Fruit fly (Drosophila melanogaster) whole organism, wandering third instar larva: ENCODE data around the gene sip3.

Experiments
- Abd-B ChIP-seq: fragments of >200 bp; optimal IDR thresholded peaks from 2 replicates; lab custom pipeline; 2017; ENCODE audit warnings: missing biosample characterization, missing genetic modification characterization
- CG32264 ChIP-seq: fragments of 200-800 bp; sonication (Bioruptor generic); optimal IDR thresholded peaks from 2 replicates; lab custom pipeline; 2016; ENCODE audit warnings: missing biosample characterization, missing genetic modification characterization
- CrebA ChIP-seq: fragments of 200-800 bp; sonication (Bioruptor generic); optimal IDR thresholded peaks from 2 replicates; lab custom pipeline; 2016; ENCODE audit warnings: missing biosample characterization, mild to moderate bottlenecking, missing genetic modification characterization, borderline replicate concordance
- Dif ChIP-seq: fragments of 200-275, 200-300 bp; sonication (Bioruptor generic); optimal IDR thresholded peaks from 2 replicates; lab custom pipeline; 2018; ENCODE audit warnings: missing biosample characterization, missing genetic modification characterization; ENCODE audit not compliant: partially characterized antibody
- GATAd ChIP-seq: sonication (Bioruptor generic); optimal IDR thresholded peaks from 2 replicates; lab custom pipeline; 2016; ENCODE audit warnings: missing biosample characterization, missing genetic modification characterization
- HLH106 ChIP-seq: fragments of 200-800 bp; optimal IDR thresholded peaks from 3 replicates; lab custom pipeline; 2019; ENCODE audit warnings: missing biosample characterization, mild to moderate bottlenecking, missing genetic modification characterization, moderate library complexity
- Hnf4 ChIP-seq: fragments of 200-800 bp; sonication (Bioruptor generic); optimal IDR thresholded peaks from 2 replicates; lab custom pipeline; 2016; ENCODE audit warnings: missing biosample characterization, mild to moderate bottlenecking, missing genetic modification characterization
- Hr78 ChIP-seq: fragments of >200 bp; optimal IDR thresholded peaks from 2 replicates; lab custom pipeline; 2017; ENCODE audit warnings: missing biosample characterization, missing genetic modification characterization
- Hr83 ChIP-seq: fragments of 200-300 bp; sonication (Bioruptor generic); optimal IDR thresholded peaks from 2 replicates; lab custom pipeline; 2016; ENCODE audit warnings: missing biosample characterization, mild to moderate bottlenecking, missing genetic modification characterization, moderate library complexity; ENCODE audit not compliant: poor library complexity, severe bottlenecking
- Jra ChIP-seq: sonication (Bioruptor generic); optimal IDR thresholded peaks from 2 replicates; lab custom pipeline; 2016; ENCODE audit warnings: missing biosample characterization, missing genetic modification characterization
- Mio ChIP-seq: sonication (Bioruptor generic); optimal IDR thresholded peaks from 2 replicates; lab custom pipeline; 2016; ENCODE audit warnings: missing biosample characterization, missing genetic modification characterization
- Myc ChIP-seq: fragments of >200 bp; optimal IDR thresholded peaks from 2 replicates; lab custom pipeline; 2017
- N ChIP-seq: fragments of >200 bp; optimal IDR thresholded peaks from 2 replicates; lab custom pipeline; 2018; ENCODE audit warnings: missing biosample characterization, missing external identifiers, missing genetic modification characterization
- OdsH ChIP-seq: fragments of 200-800 bp; sonication (Bioruptor generic); optimal IDR thresholded peaks from 2 replicates; lab custom pipeline; 2016; ENCODE audit warnings: missing biosample characterization, mild to moderate bottlenecking, missing genetic modification characterization
- Rel ChIP-seq, 2 experiments: fragments of 200-800 bp; sonication (Bioruptor generic) in 1 of 2; optimal IDR thresholded peaks; 2 replicates in 1 of 2; 3 replicates in 1 of 2; lab custom pipeline; 2016 to 2019; ENCODE audit warnings: mild to moderate bottlenecking in 2 of 2, missing biosample characterization in 2 of 2, missing genetic modification characterization in 2 of 2, moderate library complexity in 1 of 2
- Sp1 ChIP-seq: fragments of 200-800 bp; sonication (Bioruptor generic); optimal IDR thresholded peaks from 3 replicates; lab custom pipeline; 2019; ENCODE audit warnings: missing biosample characterization, mild to moderate bottlenecking, missing genetic modification characterization, moderate library complexity
- Vsx2 ChIP-seq: fragments of 200-300, 225-300 bp; sonication (Bioruptor generic); optimal IDR thresholded peaks from 2 replicates; lab custom pipeline; 2018; ENCODE audit warnings: missing biosample characterization, missing genetic modification characterization; ENCODE audit not compliant: partially characterized antibody
- br ChIP-seq: fragments of 200-800 bp; sonication (Bioruptor generic); optimal IDR thresholded peaks from 2 replicates; lab custom pipeline; 2016; ENCODE audit warnings: missing biosample characterization, missing genetic modification characterization
- brk ChIP-seq: fragments of 200-800 bp; sonication (Bioruptor generic); optimal IDR thresholded peaks from 2 replicates; lab custom pipeline; 2016; ENCODE audit warnings: missing biosample characterization, mild to moderate bottlenecking, missing genetic modification characterization
- dl ChIP-seq, 2 experiments: fragments of 175-275, 200-275 bp in 1 of 2; fragments of 200-275 bp in 1 of 2; sonication (Bioruptor generic); optimal IDR thresholded peaks; lab custom pipeline; 2018; ENCODE audit warnings: mild to moderate bottlenecking in 2 of 2, missing biosample characterization in 2 of 2, missing genetic modification characterization in 2 of 2, moderate library complexity in 2 of 2; ENCODE audit not compliant: partially characterized antibody in 2 of 2, insufficient read depth in 1 of 2
- dsf ChIP-seq: sonication (Bioruptor generic); optimal IDR thresholded peaks from 2 replicates; lab custom pipeline; 2016; ENCODE audit warnings: missing biosample characterization, missing genetic modification characterization, borderline replicate concordance
- ey ChIP-seq: fragments of 200-800 bp; sonication (Bioruptor generic); optimal IDR thresholded peaks from 2 replicates; lab custom pipeline; 2016; ENCODE audit warnings: missing biosample characterization, missing genetic modification characterization
- foxo ChIP-seq, 2 experiments: fragments of 200-800 bp; sonication (Bioruptor generic); optimal IDR thresholded peaks; 2 replicates in 1 of 2; 3 replicates in 1 of 2; lab custom pipeline; 2016 to 2017; ENCODE audit warnings: missing biosample characterization in 2 of 2, missing genetic modification characterization in 2 of 2
- fru ChIP-seq: fragments of 200-800 bp; sonication (Bioruptor generic); optimal IDR thresholded peaks from 3 replicates; lab custom pipeline; 2016; ENCODE audit warnings: missing biosample characterization, mild to moderate bottlenecking, missing genetic modification characterization
- h ChIP-seq: fragments of 200-800 bp; sonication (Bioruptor generic); optimal IDR thresholded peaks from 3 replicates; lab custom pipeline; 2016; ENCODE audit warnings: missing biosample characterization, mild to moderate bottlenecking, missing genetic modification characterization
- jim ChIP-seq: fragments of 175-275, 200-325 bp; sonication (Bioruptor generic); optimal IDR thresholded peaks from 2 replicates; lab custom pipeline; 2016; ENCODE audit warnings: missing biosample characterization, mild to moderate bottlenecking, missing genetic modification characterization
- psq ChIP-seq: fragments of 200-800 bp; sonication (Bioruptor generic); optimal IDR thresholded peaks from 3 replicates; lab custom pipeline; 2017; ENCODE audit warnings: missing biosample characterization, mild to moderate bottlenecking, missing genetic modification characterization, moderate library complexity
- sage ChIP-seq: fragments of 200-800 bp; sonication (Bioruptor generic); optimal IDR thresholded peaks from 2 replicates; lab custom pipeline; 2016; ENCODE audit warnings: missing biosample characterization, mild to moderate bottlenecking, missing genetic modification characterization
- usp ChIP-seq: fragments of >200 bp; optimal IDR thresholded peaks from 2 replicates; lab custom pipeline; 2017; ENCODE audit warnings: missing biosample characterization, missing genetic modification characterization
- woc ChIP-seq: sonication (Bioruptor generic); optimal IDR thresholded peaks from 2 replicates; lab custom pipeline; 2016; ENCODE audit warnings: missing biosample characterization, mild to moderate bottlenecking, missing genetic modification characterization

Gene sip3

DNA sequence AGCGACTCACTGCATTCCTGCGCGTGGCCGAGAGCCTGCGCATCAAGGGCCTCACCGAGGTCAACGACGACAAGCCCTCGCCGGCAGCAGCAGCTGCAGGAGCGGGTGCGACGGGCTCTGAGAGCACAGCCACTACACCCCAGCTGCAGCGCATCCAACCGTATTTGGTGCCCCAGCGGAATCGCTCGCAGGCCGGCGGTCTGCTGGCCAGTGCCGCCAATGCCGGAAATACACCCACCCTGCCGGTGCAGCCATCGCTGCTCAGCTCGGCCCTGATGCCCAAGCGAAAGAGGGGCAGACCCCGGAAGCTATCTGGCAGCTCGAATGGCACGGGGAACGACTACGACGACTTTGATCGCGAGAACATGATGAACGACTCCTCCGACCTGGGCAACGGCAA, 44.2 kb upstream of the sip3 start:
- no peak for TF ChIP-seq Hnf4 (GFP tag; lab: Kevin White, UChicago)
- no peak for TF ChIP-seq dl (GFP tag; optimal IDR thresholded peaks at IDR 0.05; lab: Kevin White, UChicago; ENCODE audit: insufficient read depth in 1 of 2, partially characterized antibody in 2 of 2)
- no peak for TF ChIP-seq woc (GFP tag; lab: Kevin White, UChicago)
- TF ChIP-seq br (GFP tag; lab: Kevin White, UChicago): no peak
- no peak for TF ChIP-seq ey
- TF ChIP-seq Myc (lab: Kevin White, UChicago): no peak

DNA sequence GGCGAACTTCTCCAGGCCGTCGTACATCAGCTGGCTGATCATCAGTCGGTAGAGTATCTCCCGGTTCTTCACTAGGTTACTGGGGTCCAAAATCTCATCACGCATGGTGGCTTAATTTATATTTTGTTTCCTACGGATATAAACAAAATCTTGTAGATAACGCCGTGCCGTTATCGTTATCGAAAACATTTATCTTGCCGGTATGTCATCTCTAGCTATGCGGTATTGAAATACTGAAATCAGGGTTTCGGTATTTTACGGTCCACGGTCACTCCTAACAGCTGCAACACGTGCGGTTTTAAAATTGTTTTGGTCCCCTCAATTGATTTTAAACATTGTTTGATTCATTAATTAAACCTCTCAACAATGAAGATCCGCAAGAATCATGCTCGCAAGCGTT, 35.2 kb upstream of the sip3 start, which contains the start of the genes CstF50 and CG11563:
Gene CstF50 (minus strand): TSS at position 188 of the 400 bp plus-strand sequence.
Gene CG11563 (plus strand): TSS at position 260 of the 400 bp plus-strand sequence.
- peak; percentile 38 for TF ChIP-seq Myc (lab: Kevin White, UChicago)
- TF ChIP-seq fru (GFP tag; lab: Kevin White, UChicago): no peak

DNA sequence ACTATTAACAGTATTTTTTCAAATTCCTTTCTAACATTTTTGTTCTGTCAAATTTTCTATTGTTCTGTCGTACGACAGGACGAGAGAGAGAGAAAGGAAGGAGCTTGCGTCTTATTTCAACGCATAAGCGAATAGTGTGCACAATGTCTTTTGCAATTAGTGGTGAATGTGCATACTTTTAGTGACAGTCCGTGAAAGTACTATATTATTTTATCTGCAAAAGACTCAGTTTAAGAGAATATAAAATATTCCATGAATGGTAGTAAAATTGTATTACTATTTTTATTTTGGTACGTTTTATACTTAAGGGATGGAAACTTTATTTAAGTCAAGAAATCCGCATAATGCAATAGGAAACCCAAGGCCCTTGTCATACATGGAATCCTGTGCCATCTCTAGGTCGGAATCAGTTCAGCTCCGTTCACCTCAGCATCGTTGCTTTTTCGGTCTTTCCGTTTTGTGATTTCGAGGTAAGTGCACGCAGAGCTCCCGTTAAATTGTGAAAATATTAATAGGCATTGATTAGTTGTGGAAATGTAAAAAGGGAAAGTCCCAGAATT, 33.9 kb upstream of the sip3 start, which contains the start of gene eEF1alpha2:
Gene eEF1alpha2 (plus strand): TSS at position 409 of the 560 bp plus-strand sequence.
- no peak for TF ChIP-seq foxo (GFP tag; optimal IDR thresholded peaks at IDR 0.05; lab: Kevin White, UChicago)
- no peak for TF ChIP-seq Abd-B
- no peak for TF ChIP-seq Sp1 (GFP tag; lab: Kevin White, UChicago)
- no peak for TF ChIP-seq usp (GFP tag; lab: Kevin White, UChicago)
- no peak for TF ChIP-seq dl (GFP tag; optimal IDR thresholded peaks at IDR 0.05; lab: Kevin White, UChicago; ENCODE audit: insufficient read depth in 1 of 2, partially characterized antibody in 2 of 2)
- TF ChIP-seq dsf: no peak
- TF ChIP-seq CG32264 (GFP tag; lab: Kevin White, UChicago): no peak
- no peak for TF ChIP-seq OdsH (GFP tag; lab: Kevin White, UChicago)
- TF ChIP-seq N: no peak
- TF ChIP-seq brk (GFP tag; lab: Kevin White, UChicago): no peak
- TF ChIP-seq Mio (GFP tag; lab: Kevin White, UChicago): no peak

dm6 chr3R:31739067-31739786, 32.8 kb upstream of the sip3 start:
- TF ChIP-seq br (GFP tag; lab: Kevin White, UChicago) (no peak), Hr83 (GFP tag; lab: Kevin White, UChicago) (no peak), sage (no peak), Hnf4 (GFP tag; lab: Kevin White, UChicago) (no peak)

- TF ChIP-seq N: no peak
- TF ChIP-seq foxo (GFP tag; optimal IDR thresholded peaks at IDR 0.05; lab: Kevin White, UChicago): peak in 1 of 2 experiments; percentile 26
- no peak for TF ChIP-seq sage
- TF ChIP-seq HLH106 (tag; lab: Kevin White, UChicago): no peak
- TF ChIP-seq ey: no peak
- no peak for TF ChIP-seq dsf
- TF ChIP-seq jim (GFP tag; lab: Kevin White, UChicago): no peak
Measured at dm6 chr3R:31741278-31741677, 30.7 kb upstream of the sip3 start.

dm6 chr3R:31743279-31743678, 28.7 kb upstream of the sip3 start, which contains the start of gene Tbca:
Gene Tbca (plus strand): TSS chr3R:31743490.
- TF ChIP-seq jim (GFP tag; lab: Kevin White, UChicago): peak; percentile 35
- no peak for TF ChIP-seq Rel (GFP tag; optimal IDR thresholded peaks at IDR 0.05; lab: Kevin White, UChicago)
- TF ChIP-seq Rel (tag; optimal IDR thresholded peaks at IDR 0.05; lab: Kevin White, UChicago): peak; percentile 82
- TF ChIP-seq Mio (GFP tag; lab: Kevin White, UChicago): no peak
- TF ChIP-seq Myc (lab: Kevin White, UChicago): peak; percentile 8
- peak; percentile 97 for TF ChIP-seq Jra (GFP tag; lab: Kevin White, UChicago)

DNA sequence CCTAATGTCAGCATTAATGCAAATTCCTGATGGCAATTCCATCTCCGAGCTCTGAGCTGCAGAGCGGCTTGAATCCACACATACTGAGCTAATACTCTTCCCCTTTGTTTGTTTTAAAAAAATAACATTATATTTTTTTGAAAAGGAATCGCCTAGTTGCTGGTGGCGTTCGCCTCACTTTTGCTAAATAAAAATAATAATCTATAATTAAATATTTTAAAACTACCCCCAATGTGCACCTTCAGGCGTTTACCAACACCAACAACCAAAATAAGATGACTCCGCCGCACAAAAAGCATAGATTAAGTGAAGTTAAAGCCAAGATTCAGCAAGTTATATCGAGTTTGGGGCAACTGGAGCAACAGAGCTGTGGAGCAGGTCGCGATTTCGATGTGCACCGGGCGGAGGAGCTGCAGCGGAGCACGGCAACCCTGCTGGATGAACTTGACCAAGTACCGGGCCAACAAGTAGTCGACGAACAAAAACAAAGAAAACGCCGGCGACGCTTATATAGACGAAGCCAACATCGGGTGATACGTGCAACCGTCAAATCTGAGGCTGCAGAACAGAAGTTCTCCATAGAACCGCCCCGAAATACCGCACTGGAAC, 27.9 kb upstream of the sip3 start, which contains the start of gene CG1896:
Gene CG1896 (plus strand): TSS at position 239 of the 609 bp plus-strand sequence.
- no peak for TF ChIP-seq brk (GFP tag; lab: Kevin White, UChicago)
- TF ChIP-seq OdsH (GFP tag; lab: Kevin White, UChicago): peak; percentile 71
- no peak for TF ChIP-seq dsf
- no peak for TF ChIP-seq jim (GFP tag; lab: Kevin White, UChicago)
- TF ChIP-seq Vsx2 (GFP tag; lab: Kevin White, UChicago): no peak
- TF ChIP-seq GATAd (GFP tag; lab: Kevin White, UChicago): no peak
- peak; percentile 54 for TF ChIP-seq br (GFP tag; lab: Kevin White, UChicago)
- no peak for TF ChIP-seq Mio (GFP tag; lab: Kevin White, UChicago)
- TF ChIP-seq Myc (lab: Kevin White, UChicago): peak; percentile 1
- no peak for TF ChIP-seq CrebA (GFP tag; lab: Kevin White, UChicago)
- peak; percentile 6 for TF ChIP-seq woc (GFP tag; lab: Kevin White, UChicago)
- TF ChIP-seq Hr78 (GFP tag; lab: Kevin White, UChicago): no peak
- peak; percentile 55 for TF ChIP-seq Sp1 (GFP tag; lab: Kevin White, UChicago)
- peak; percentile 42 for TF ChIP-seq HLH106 (tag; lab: Kevin White, UChicago)
- TF ChIP-seq psq (GFP tag; lab: Kevin White, UChicago): peak; percentile 54
- TF ChIP-seq h: peak; percentile 65
- no peak for TF ChIP-seq Dif (GFP tag; lab: Kevin White, UChicago)
- TF ChIP-seq Hnf4 (GFP tag; lab: Kevin White, UChicago): peak; percentile 68
- TF ChIP-seq foxo (GFP tag; optimal IDR thresholded peaks at IDR 0.05; lab: Kevin White, UChicago): peak in 1 of 2 experiments; percentile 68
- TF ChIP-seq Rel (GFP tag; optimal IDR thresholded peaks at IDR 0.05; lab: Kevin White, UChicago): no peak
- no peak for TF ChIP-seq Rel (tag; optimal IDR thresholded peaks at IDR 0.05; lab: Kevin White, UChicago)
